Worm (Caenorhabditis elegans) whole organism, young adult: ENCODE data around the gene mthf-1.

Source experiments
- ama-1 ChIP-seq, 3 experiments: fragments of 150-350 bp in 1 of 3; sonication (generic microtip) in 2 of 3; optimal IDR thresholded peaks; 2 replicates each; lab custom pipeline; 2014 to 2018; ENCODE audit warnings: missing biosample characterization in 2 of 3, missing genetic modification characterization in 2 of 3, missing genetic modification reagents in 2 of 3
- cebp-2 ChIP-seq: fragments of 200-800 bp; sonication (Bioruptor generic); IDR thresholded peaks from 2 replicates; pipeline ENCODE4 v1.3.6; 2022; ENCODE audit warnings: missing genetic modification characterization, missing compliant biosample characterization
- rec-8 ChIP-seq, 2 experiments: sonication (generic microtip); optimal IDR thresholded peaks; 2 replicates each; lab custom pipeline; 2016; ENCODE audit warnings: mild to moderate bottlenecking in 2 of 2, missing genetic modification characterization in 2 of 2, missing genetic modification reagents in 2 of 2, missing genotype in 2 of 2, missing biosample characterization in 1 of 2, missing compliant biosample characterization in 1 of 2, moderate library complexity in 1 of 2
- snpc-1.1 ChIP-seq: sonication (generic microtip); optimal IDR thresholded peaks from 2 replicates; lab custom pipeline; 2017; ENCODE audit warnings: missing genetic modification characterization, mild to moderate bottlenecking, missing compliant biosample characterization, antibody characterized with exemption, moderate library complexity, missing genotype, missing genetic modification reagents; ENCODE audit not compliant: insufficient read depth

DNA sequence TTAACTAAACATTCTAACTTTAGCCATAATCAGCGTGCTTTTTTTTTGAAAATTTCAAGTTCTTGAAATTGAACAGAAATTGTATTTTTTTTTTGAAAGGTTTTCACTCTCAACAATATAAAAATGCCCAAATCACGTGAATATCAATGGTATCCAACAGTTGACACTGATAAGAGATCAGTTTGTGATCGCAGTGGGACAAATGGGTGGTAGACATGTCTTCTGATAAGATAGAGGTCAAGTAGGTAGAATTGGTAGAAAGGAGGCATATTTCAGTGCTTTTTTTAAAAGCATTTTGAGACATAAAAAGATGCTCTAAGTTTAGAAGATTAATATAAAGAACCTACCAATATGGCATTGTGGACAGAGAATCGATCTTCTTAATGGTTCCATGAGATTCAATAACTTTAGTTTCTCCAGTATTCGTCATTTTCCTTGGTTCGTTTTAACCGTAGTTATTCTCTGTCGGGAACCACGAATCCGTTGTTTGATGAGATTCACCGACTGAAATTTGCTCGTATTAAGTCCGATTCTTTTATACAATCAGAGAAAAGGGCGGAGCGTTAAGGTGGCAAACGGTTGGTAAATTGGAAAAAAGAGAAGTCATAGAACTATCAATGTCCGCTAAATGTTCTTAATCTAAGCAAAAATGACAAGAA lies at the start of gene mthf-1:
- no peak for TF ChIP-seq snpc-1.1 (tag; lab: Kevin White, UChicago)
- no peak for TF ChIP-seq ama-1 (optimal IDR thresholded peaks at IDR 0.05; lab: Kevin White, UChicago)
- TF ChIP-seq ama-1 (GFP tag; optimal IDR thresholded peaks at IDR 0.05; lab: Kevin White, UChicago), result no peak
- TF ChIP-seq cebp-2 (GFP tag; lab: Robert Waterston, UW), result no peak
- TF ChIP-seq rec-8 (tag; optimal IDR thresholded peaks at IDR 0.05; lab: Kevin White, UChicago), result no peak
